Fruit fly (Drosophila melanogaster) whole organism, wandering third instar larva: Measurements from ENCODE around the gene Vap33.

Experiments used
- Abd-B ChIP-seq: fragments of >200 bp; optimal IDR thresholded peaks from 2 replicates; lab custom pipeline; 2017; ENCODE audit warnings: missing biosample characterization, missing genetic modification characterization
- CrebA ChIP-seq: fragments of 200-800 bp; sonication (Bioruptor generic); optimal IDR thresholded peaks from 2 replicates; lab custom pipeline; 2016; ENCODE audit warnings: missing biosample characterization, mild to moderate bottlenecking, missing genetic modification characterization, borderline replicate concordance
- Dfd ChIP-seq: fragments of >200 bp; optimal IDR thresholded peaks from 2 replicates; lab custom pipeline; 2017; ENCODE audit warnings: missing biosample characterization, missing genetic modification characterization
- Dif ChIP-seq: fragments of 200-275, 200-300 bp; sonication (Bioruptor generic); optimal IDR thresholded peaks from 2 replicates; lab custom pipeline; 2018; ENCODE audit warnings: missing biosample characterization, missing genetic modification characterization; ENCODE audit not compliant: partially characterized antibody
- HLH106 ChIP-seq: fragments of 200-800 bp; optimal IDR thresholded peaks from 3 replicates; lab custom pipeline; 2019; ENCODE audit warnings: missing biosample characterization, mild to moderate bottlenecking, missing genetic modification characterization, moderate library complexity
- Hr78 ChIP-seq: fragments of >200 bp; optimal IDR thresholded peaks from 2 replicates; lab custom pipeline; 2017; ENCODE audit warnings: missing biosample characterization, missing genetic modification characterization
- Hr83 ChIP-seq: fragments of 200-300 bp; sonication (Bioruptor generic); optimal IDR thresholded peaks from 2 replicates; lab custom pipeline; 2016; ENCODE audit warnings: missing biosample characterization, mild to moderate bottlenecking, missing genetic modification characterization, moderate library complexity; ENCODE audit not compliant: poor library complexity, severe bottlenecking
- Jra ChIP-seq: sonication (Bioruptor generic); optimal IDR thresholded peaks from 2 replicates; lab custom pipeline; 2016; ENCODE audit warnings: missing biosample characterization, missing genetic modification characterization
- Mio ChIP-seq: sonication (Bioruptor generic); optimal IDR thresholded peaks from 2 replicates; lab custom pipeline; 2016; ENCODE audit warnings: missing biosample characterization, missing genetic modification characterization
- Myc ChIP-seq: fragments of >200 bp; optimal IDR thresholded peaks from 2 replicates; lab custom pipeline; 2017
- N ChIP-seq: fragments of >200 bp; optimal IDR thresholded peaks from 2 replicates; lab custom pipeline; 2018; ENCODE audit warnings: missing biosample characterization, missing external identifiers, missing genetic modification characterization
- OdsH ChIP-seq: fragments of 200-800 bp; sonication (Bioruptor generic); optimal IDR thresholded peaks from 2 replicates; lab custom pipeline; 2016; ENCODE audit warnings: missing biosample characterization, mild to moderate bottlenecking, missing genetic modification characterization
- Rel ChIP-seq, 2 experiments: fragments of 200-800 bp; sonication (Bioruptor generic) in 1 of 2; optimal IDR thresholded peaks; 2 replicates in 1 of 2; 3 replicates in 1 of 2; lab custom pipeline; 2016 to 2019; ENCODE audit warnings: mild to moderate bottlenecking in 2 of 2, missing biosample characterization in 2 of 2, missing genetic modification characterization in 2 of 2, moderate library complexity in 1 of 2
- Sp1 ChIP-seq: fragments of 200-800 bp; sonication (Bioruptor generic); optimal IDR thresholded peaks from 3 replicates; lab custom pipeline; 2019; ENCODE audit warnings: missing biosample characterization, mild to moderate bottlenecking, missing genetic modification characterization, moderate library complexity
- Vsx2 ChIP-seq: fragments of 200-300, 225-300 bp; sonication (Bioruptor generic); optimal IDR thresholded peaks from 2 replicates; lab custom pipeline; 2018; ENCODE audit warnings: missing biosample characterization, missing genetic modification characterization; ENCODE audit not compliant: partially characterized antibody
- br ChIP-seq: fragments of 200-800 bp; sonication (Bioruptor generic); optimal IDR thresholded peaks from 2 replicates; lab custom pipeline; 2016; ENCODE audit warnings: missing biosample characterization, missing genetic modification characterization
- brk ChIP-seq: fragments of 200-800 bp; sonication (Bioruptor generic); optimal IDR thresholded peaks from 2 replicates; lab custom pipeline; 2016; ENCODE audit warnings: missing biosample characterization, mild to moderate bottlenecking, missing genetic modification characterization
- dl ChIP-seq, 2 experiments: fragments of 175-275, 200-275 bp in 1 of 2; fragments of 200-275 bp in 1 of 2; sonication (Bioruptor generic); optimal IDR thresholded peaks; lab custom pipeline; 2018; ENCODE audit warnings: mild to moderate bottlenecking in 2 of 2, missing biosample characterization in 2 of 2, missing genetic modification characterization in 2 of 2, moderate library complexity in 2 of 2; ENCODE audit not compliant: partially characterized antibody in 2 of 2, insufficient read depth in 1 of 2
- dsf ChIP-seq: sonication (Bioruptor generic); optimal IDR thresholded peaks from 2 replicates; lab custom pipeline; 2016; ENCODE audit warnings: missing biosample characterization, missing genetic modification characterization, borderline replicate concordance
- ey ChIP-seq: fragments of 200-800 bp; sonication (Bioruptor generic); optimal IDR thresholded peaks from 2 replicates; lab custom pipeline; 2016; ENCODE audit warnings: missing biosample characterization, missing genetic modification characterization
- foxo ChIP-seq, 2 experiments: fragments of 200-800 bp; sonication (Bioruptor generic); optimal IDR thresholded peaks; 2 replicates in 1 of 2; 3 replicates in 1 of 2; lab custom pipeline; 2016 to 2017; ENCODE audit warnings: missing biosample characterization in 2 of 2, missing genetic modification characterization in 2 of 2
- h ChIP-seq: fragments of 200-800 bp; sonication (Bioruptor generic); optimal IDR thresholded peaks from 3 replicates; lab custom pipeline; 2016; ENCODE audit warnings: missing biosample characterization, mild to moderate bottlenecking, missing genetic modification characterization
- jim ChIP-seq: fragments of 175-275, 200-325 bp; sonication (Bioruptor generic); optimal IDR thresholded peaks from 2 replicates; lab custom pipeline; 2016; ENCODE audit warnings: missing biosample characterization, mild to moderate bottlenecking, missing genetic modification characterization
- pan ChIP-seq: fragments of >200 bp; optimal IDR thresholded peaks from 2 replicates; lab custom pipeline; 2017
- psq ChIP-seq: fragments of 200-800 bp; sonication (Bioruptor generic); optimal IDR thresholded peaks from 3 replicates; lab custom pipeline; 2017; ENCODE audit warnings: missing biosample characterization, mild to moderate bottlenecking, missing genetic modification characterization, moderate library complexity
- rgr ChIP-seq: fragments of 200-800 bp; sonication (Bioruptor generic); optimal IDR thresholded peaks from 3 replicates; lab custom pipeline; 2016; ENCODE audit warnings: missing biosample characterization, mild to moderate bottlenecking, missing genetic modification characterization
- usp ChIP-seq: fragments of >200 bp; optimal IDR thresholded peaks from 2 replicates; lab custom pipeline; 2017; ENCODE audit warnings: missing biosample characterization, missing genetic modification characterization
- woc ChIP-seq: sonication (Bioruptor generic); optimal IDR thresholded peaks from 2 replicates; lab custom pipeline; 2016; ENCODE audit warnings: missing biosample characterization, mild to moderate bottlenecking, missing genetic modification characterization

The Vap33 gene

DNA sequence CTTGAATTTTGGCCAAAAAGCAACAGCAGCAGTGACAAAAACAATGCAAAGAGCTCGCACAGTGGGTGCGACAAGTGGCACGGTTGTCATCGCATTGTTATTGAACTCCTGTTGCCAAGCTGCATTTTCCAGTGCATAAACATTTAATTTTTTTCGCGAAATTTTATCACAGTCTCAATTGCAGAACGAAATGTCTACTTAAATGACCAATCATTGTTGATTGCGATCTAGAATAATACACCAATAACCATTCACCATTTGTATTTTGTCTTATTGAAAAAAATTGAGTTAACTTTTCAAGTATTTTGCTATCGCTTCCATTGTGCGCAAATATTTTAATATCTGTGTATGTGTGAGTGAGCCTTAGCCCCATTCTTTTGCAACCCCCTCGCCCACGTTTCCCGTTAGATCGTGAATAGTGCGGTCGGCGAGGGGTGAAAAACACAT lies 1.4 kb downstream of the Vap33 start:
- peak; percentile 12 for TF ChIP-seq ey (GFP tag; lab: Kevin White, UChicago)
- peak in 1 of 2 experiments; percentile 51 for TF ChIP-seq foxo (GFP tag; optimal IDR thresholded peaks at IDR 0.05; lab: Kevin White, UChicago)
- TF ChIP-seq Sp1 (GFP tag; lab: Kevin White, UChicago): no peak
- no peak for TF ChIP-seq br (GFP tag; lab: Kevin White, UChicago)
- TF ChIP-seq usp: no peak
- TF ChIP-seq, all 38 proteins: peak for 2

DNA sequence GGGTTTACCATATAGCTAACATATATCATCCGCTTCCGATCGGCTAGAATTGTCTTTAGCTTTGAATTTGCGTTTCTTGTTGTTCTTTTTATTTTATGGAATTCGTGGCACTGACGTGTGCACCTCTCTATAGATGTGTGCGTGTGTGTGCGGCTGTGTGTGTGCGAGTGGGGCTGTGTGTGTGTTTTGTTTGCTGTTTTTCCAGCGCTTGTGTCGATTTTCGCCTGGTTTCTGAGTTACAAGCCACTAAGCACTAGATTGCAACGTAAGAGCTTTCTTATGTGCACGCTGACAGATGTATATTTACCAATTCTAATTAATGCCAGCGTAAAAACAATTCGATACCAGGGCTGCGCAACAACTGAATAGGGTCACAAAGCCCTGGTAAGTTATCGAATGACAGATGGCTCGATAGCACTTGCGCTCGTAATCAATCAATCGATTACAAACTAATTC lies 16.2 kb downstream of the Vap33 start, which contains the start of gene lva:
TSS of gene lva (minus strand) at position 363 of the 456 bp plus-strand sequence.
- peak; percentile 24 for TF ChIP-seq N
- TF ChIP-seq Abd-B: no peak
- TF ChIP-seq dl (GFP tag; optimal IDR thresholded peaks at IDR 0.05; lab: Kevin White, UChicago; ENCODE audit: insufficient read depth in 1 of 2, partially characterized antibody in 2 of 2): no peak
- no peak for TF ChIP-seq woc
- no peak for TF ChIP-seq HLH106 (tag; lab: Kevin White, UChicago)
- no peak for TF ChIP-seq Hr83 (GFP tag; lab: Kevin White, UChicago)
- TF ChIP-seq Rel (GFP tag; optimal IDR thresholded peaks at IDR 0.05; lab: Kevin White, UChicago): no peak
- TF ChIP-seq Rel (tag; optimal IDR thresholded peaks at IDR 0.05; lab: Kevin White, UChicago): peak; percentile 37
- TF ChIP-seq jim (GFP tag; lab: Kevin White, UChicago): peak; percentile 10

DNA sequence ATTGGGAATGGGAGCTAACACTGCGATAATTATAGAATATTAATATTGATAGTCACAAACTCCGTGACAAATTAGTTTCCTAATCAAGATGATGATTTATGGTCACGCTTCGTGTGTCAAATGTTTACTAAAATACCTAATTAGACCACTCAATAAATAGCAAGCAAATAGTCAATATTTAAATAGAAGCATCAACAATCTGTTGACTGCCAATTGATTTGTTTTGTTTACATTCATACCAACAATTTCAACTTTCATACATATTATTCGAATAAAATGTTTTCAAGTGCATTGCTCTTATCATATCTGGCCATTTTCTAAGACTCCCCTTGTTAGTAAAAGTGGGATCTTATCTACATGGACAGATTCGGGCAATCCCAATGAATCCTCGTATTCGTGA lies 18.8 kb downstream of the Vap33 start:
- TF ChIP-seq Rel (GFP tag; optimal IDR thresholded peaks at IDR 0.05; lab: Kevin White, UChicago) (no peak), Rel (tag; optimal IDR thresholded peaks at IDR 0.05; lab: Kevin White, UChicago) (no peak), Hr83 (GFP tag; lab: Kevin White, UChicago) (no peak), brk (GFP tag; lab: Kevin White, UChicago) (no peak), Myc (lab: Kevin White, UChicago) (no peak), br (GFP tag; lab: Kevin White, UChicago) (no peak), Dfd (no peak), psq (GFP tag; lab: Kevin White, UChicago) (no peak), pan (lab: Kevin White, UChicago) (no peak), Mio (no peak), CrebA (GFP tag; lab: Kevin White, UChicago) (no peak), dsf (GFP tag; lab: Kevin White, UChicago) (no peak), OdsH (GFP tag; lab: Kevin White, UChicago) (no peak), Jra (GFP tag; lab: Kevin White, UChicago) (no peak), Hr78 (GFP tag; lab: Kevin White, UChicago) (no peak), Dif (GFP tag; lab: Kevin White, UChicago) (no peak), Vsx2 (GFP tag; lab: Kevin White, UChicago) (no peak), woc (no peak), rgr (GFP tag; lab: Kevin White, UChicago) (no peak)
- TF ChIP-seq, all 38 proteins: peak for 0

DNA sequence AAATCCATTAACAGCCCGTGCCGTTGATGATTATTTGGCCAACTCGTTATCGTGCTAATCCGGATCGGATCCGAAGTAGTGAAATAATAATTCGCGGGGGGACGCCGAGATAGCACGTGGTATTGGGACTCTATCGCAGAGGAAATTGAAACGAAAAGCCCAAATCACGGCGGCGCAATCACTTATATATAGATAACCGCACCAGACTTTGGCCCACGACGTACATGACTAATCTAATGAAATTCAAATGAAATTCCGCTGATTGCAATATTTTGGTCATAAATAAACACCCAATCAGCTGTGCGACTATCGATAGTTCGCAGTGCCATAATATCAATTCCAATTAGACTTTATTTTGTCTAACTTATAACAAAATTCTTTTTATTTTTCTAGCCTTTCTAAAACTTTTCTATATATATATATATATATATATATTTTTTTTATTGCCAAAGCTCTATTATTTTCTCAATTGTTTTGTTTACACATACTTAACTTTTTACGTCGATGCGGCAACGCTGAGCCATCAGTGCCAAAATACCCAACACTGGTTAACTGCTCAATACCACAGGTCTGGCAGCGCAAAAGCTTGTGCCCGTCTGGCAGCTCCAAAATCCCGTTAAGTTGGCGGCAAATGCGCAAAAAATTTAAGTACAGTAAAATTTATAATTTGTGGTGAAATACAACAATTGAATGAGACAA lies 19.7 kb downstream of the Vap33 start, which contains the start of gene CG6428:
TSS of gene CG6428 (minus strand) at position 310 of the 699 bp plus-strand sequence.
- TF ChIP-seq br (GFP tag; lab: Kevin White, UChicago): no peak
- TF ChIP-seq h (GFP tag; lab: Kevin White, UChicago): no peak
- TF ChIP-seq ey (GFP tag; lab: Kevin White, UChicago): no peak
- no peak for TF ChIP-seq woc
- peak; percentile 18 for TF ChIP-seq psq (GFP tag; lab: Kevin White, UChicago)
- no peak for TF ChIP-seq rgr (GFP tag; lab: Kevin White, UChicago)
- no peak for TF ChIP-seq Hr78 (GFP tag; lab: Kevin White, UChicago)
- TF ChIP-seq N: no peak
- TF ChIP-seq Sp1 (GFP tag; lab: Kevin White, UChicago): no peak
- no peak for TF ChIP-seq Rel (GFP tag; optimal IDR thresholded peaks at IDR 0.05; lab: Kevin White, UChicago)
- TF ChIP-seq Rel (tag; optimal IDR thresholded peaks at IDR 0.05; lab: Kevin White, UChicago): peak; percentile 20
- TF ChIP-seq HLH106 (tag; lab: Kevin White, UChicago): peak; percentile 27
- peak; percentile 0 for TF ChIP-seq OdsH (GFP tag; lab: Kevin White, UChicago)
- no peak for TF ChIP-seq Myc (lab: Kevin White, UChicago)
- peak in 1 of 2 experiments; percentile 64 for TF ChIP-seq foxo (GFP tag; optimal IDR thresholded peaks at IDR 0.05; lab: Kevin White, UChicago)
- TF ChIP-seq, all 38 proteins: peak for 5
